Worm (Caenorhabditis elegans) whole organism, young adult: ENCODE data around the gene dgk-4.
A peak's percentile ranks its signal among the peaks of the same experiment; 100 is the strongest.

Source experiments
- B0261.1 ChIP-seq: sonication (generic microtip); optimal IDR thresholded peaks from 2 replicates; lab custom pipeline; 2016; ENCODE audit warnings: mild to moderate bottlenecking, missing genetic modification characterization, moderate library complexity, missing compliant biosample characterization
- B0336.3 ChIP-seq: fragments of 200-800 bp; sonication (Bioruptor generic); IDR thresholded peaks from 2 replicates; pipeline ENCODE4 v1.3.6; 2022; ENCODE audit warnings: missing genetic modification characterization, missing compliant biosample characterization
- F22D6.2 ChIP-seq: sonication (generic microtip); optimal IDR thresholded peaks from 2 replicates; lab custom pipeline; 2016; ENCODE audit warnings: mild to moderate bottlenecking, missing genetic modification characterization, missing compliant biosample characterization
- F33H1.4 ChIP-seq: fragments of 200-800 bp; sonication (Bioruptor generic); IDR thresholded peaks from 2 replicates; pipeline ENCODE4 v1.3.6; 2022; ENCODE audit warnings: missing genetic modification reagents, missing genetic modification characterization, missing compliant biosample characterization
- K11D2.4 ChIP-seq: fragments of 200-800 bp; sonication (Bioruptor generic); IDR thresholded peaks from 2 replicates; pipeline ENCODE4 v1.3.6; 2022; ENCODE audit warnings: missing genetic modification reagents, missing genetic modification characterization, missing compliant biosample characterization
- Y53F4B.3 ChIP-seq: fragments of 200-800 bp; sonication (Bioruptor generic); IDR thresholded peaks from 2 replicates; pipeline ENCODE4 v1.3.6; 2022; ENCODE audit warnings: missing genetic modification reagents, missing genetic modification characterization, missing compliant biosample characterization
- Y53G8AR.9 ChIP-seq: fragments of 200-800 bp; sonication (Bioruptor generic); conservative IDR thresholded peaks from 2 replicates; pipeline ENCODE4 v1.3.6; 2022; ENCODE audit warnings: missing genetic modification reagents, missing genetic modification characterization, missing compliant biosample characterization
- atf-7 ChIP-seq: sonication (generic microtip); optimal IDR thresholded peaks from 2 replicates; lab custom pipeline; 2017; ENCODE audit warnings: mild to moderate bottlenecking, missing genetic modification characterization, missing compliant biosample characterization
- athp-1 ChIP-seq: sonication (generic microtip); optimal IDR thresholded peaks from 2 replicates; lab custom pipeline; 2017; ENCODE audit warnings: mild to moderate bottlenecking, missing genetic modification characterization, missing compliant biosample characterization
- attf-5 ChIP-seq: fragments of 200-800 bp; sonication (Bioruptor generic); optimal IDR thresholded peaks from 2 replicates; lab custom pipeline; 2018; ENCODE audit warnings: mild to moderate bottlenecking, missing genetic modification characterization, missing compliant biosample characterization
- attf-6 ChIP-seq: fragments of 200-800 bp; sonication (Bioruptor generic); IDR thresholded peaks from 2 replicates; pipeline ENCODE4 v1.3.6; 2022; ENCODE audit warnings: missing genetic modification reagents, missing genetic modification characterization, missing compliant biosample characterization
- cebp-1 ChIP-seq, 2 experiments: fragments of 200-800 bp in 1 of 2; sonication (Bioruptor generic) in 1 of 2; sonication (generic microtip) in 1 of 2; IDR thresholded peaks in 1 of 2; optimal IDR thresholded peaks in 1 of 2; 2 replicates each; pipeline versions ENCODE4 v1.3.6 to Lab custom; 2017 to 2022; ENCODE audit warnings: missing compliant biosample characterization in 2 of 2, missing genetic modification characterization in 2 of 2, mild to moderate bottlenecking in 1 of 2, missing genetic modification reagents in 1 of 2, moderate library complexity in 1 of 2
- ceh-100 ChIP-seq: fragments of 200-800 bp; sonication (Bioruptor generic); IDR thresholded peaks from 2 replicates; pipeline ENCODE4 v1.3.6; 2022; ENCODE audit warnings: missing genetic modification reagents, missing genetic modification characterization, missing compliant biosample characterization
- ceh-91 ChIP-seq: fragments of 200-800 bp; sonication (Bioruptor generic); IDR thresholded peaks from 2 replicates; pipeline ENCODE4 v1.3.6; 2022; ENCODE audit warnings: missing genetic modification reagents, missing genetic modification characterization, missing compliant biosample characterization
- chd-7 ChIP-seq: sonication (generic microtip); optimal IDR thresholded peaks from 2 replicates; lab custom pipeline; 2016; ENCODE audit warnings: mild to moderate bottlenecking, missing genetic modification characterization, moderate library complexity, missing compliant biosample characterization
- dpff-1 ChIP-seq: sonication (generic microtip); optimal IDR thresholded peaks from 2 replicates; lab custom pipeline; 2017; ENCODE audit warnings: mild to moderate bottlenecking, missing genetic modification characterization, missing compliant biosample characterization
- dpl-1 ChIP-seq: fragments of 150-350 bp; optimal IDR thresholded peaks from 2 replicates; lab custom pipeline; 2014; ENCODE audit warnings: missing biosample characterization, missing genetic modification reagents, missing genetic modification characterization
- gei-17 ChIP-seq: fragments of 200-800 bp; sonication (Bioruptor generic); optimal IDR thresholded peaks from 2 replicates; lab custom pipeline; 2018; ENCODE audit warnings: mild to moderate bottlenecking, missing genetic modification characterization, missing compliant biosample characterization
- hsf-1 ChIP-seq: fragments of 200-800 bp; sonication (Bioruptor generic); IDR thresholded peaks from 2 replicates; pipeline ENCODE4 v1.3.6; 2022; ENCODE audit warnings: missing genetic modification reagents, missing genetic modification characterization, missing compliant biosample characterization
- let-526 ChIP-seq: fragments of 200-800 bp; sonication (Bioruptor generic); IDR thresholded peaks from 2 replicates; pipeline ENCODE4 v1.3.6; 2022; ENCODE audit warnings: missing genetic modification reagents, missing genetic modification characterization, missing compliant biosample characterization
- let-607 ChIP-seq, 2 experiments: fragments of 200-800 bp in 1 of 2; sonication (Bioruptor generic) in 1 of 2; sonication (generic microtip) in 1 of 2; optimal IDR thresholded peaks; 2 replicates each; lab custom pipeline; 2016 to 2018; ENCODE audit warnings: mild to moderate bottlenecking in 2 of 2, missing compliant biosample characterization in 2 of 2, missing genetic modification characterization in 2 of 2, moderate library complexity in 2 of 2, missing genotype in 1 of 2
- lin-26 ChIP-seq: fragments of 200-800 bp; sonication (Bioruptor generic); IDR thresholded peaks from 2 replicates; pipeline ENCODE4 v1.3.6; 2022; ENCODE audit warnings: missing genetic modification reagents, missing genetic modification characterization, missing compliant biosample characterization
- lin-40 ChIP-seq: sonication (generic microtip); optimal IDR thresholded peaks from 2 replicates; lab custom pipeline; 2016; ENCODE audit warnings: missing genetic modification characterization, mild to moderate bottlenecking, missing compliant biosample characterization, missing genotype, missing genetic modification reagents
- lir-1 ChIP-seq: fragments of 200-800 bp; sonication (Bioruptor generic); conservative IDR thresholded peaks from 2 replicates; pipeline ENCODE4 v1.3.6; 2022; ENCODE audit warnings: missing genetic modification reagents, missing genetic modification characterization, missing compliant biosample characterization
- lsy-27 ChIP-seq: sonication (generic microtip); optimal IDR thresholded peaks from 2 replicates; lab custom pipeline; 2017; ENCODE audit warnings: missing genetic modification characterization, mild to moderate bottlenecking, missing compliant biosample characterization, antibody characterized with exemption, missing genotype, borderline replicate concordance; ENCODE audit not compliant: insufficient read depth
- mcd-1 ChIP-seq: fragments of 200-800 bp; sonication (Bioruptor generic); IDR thresholded peaks from 2 replicates; pipeline ENCODE4 v1.3.6; 2022; ENCODE audit warnings: missing genetic modification reagents, missing genetic modification characterization, missing compliant biosample characterization
- nfya-1 ChIP-seq: sonication (generic microtip); optimal IDR thresholded peaks from 2 replicates; lab custom pipeline; 2017; ENCODE audit warnings: antibody characterized with exemption, missing compliant biosample characterization, missing genetic modification characterization, borderline replicate concordance; ENCODE audit not compliant: insufficient read depth
- nfyb-1 ChIP-seq: fragments of 200-800 bp; sonication (Bioruptor generic); IDR thresholded peaks from 2 replicates; pipeline ENCODE4 v1.3.6; 2022; ENCODE audit warnings: missing genetic modification reagents, missing genetic modification characterization, missing compliant biosample characterization
- nhr-120 ChIP-seq: fragments of 200-800 bp; sonication (Bioruptor generic); IDR thresholded peaks from 2 replicates; pipeline ENCODE4 v1.3.6; 2022; ENCODE audit warnings: missing genetic modification characterization, missing compliant biosample characterization
- nhr-80 ChIP-seq: sonication (generic microtip); optimal IDR thresholded peaks from 2 replicates; lab custom pipeline; 2016; ENCODE audit warnings: missing genetic modification characterization, missing compliant biosample characterization
- pbrm-1 ChIP-seq: fragments of 200-800 bp; sonication (Bioruptor generic); IDR thresholded peaks from 2 replicates; pipeline ENCODE4 v1.3.6; 2022; ENCODE audit warnings: missing genetic modification reagents, missing genetic modification characterization, missing compliant biosample characterization
- rcor-1 ChIP-seq: fragments of 200-800 bp; sonication (Bioruptor generic); IDR thresholded peaks from 2 replicates; pipeline ENCODE4 v1.3.6; 2022; ENCODE audit warnings: missing genetic modification reagents, missing genetic modification characterization, missing compliant biosample characterization
- repo-1 ChIP-seq: sonication (generic microtip); optimal IDR thresholded peaks from 2 replicates; lab custom pipeline; 2017; ENCODE audit warnings: mild to moderate bottlenecking, missing genetic modification characterization, missing compliant biosample characterization
- sea-2 ChIP-seq: fragments of 200-800 bp; sonication (Bioruptor generic); IDR thresholded peaks from 2 replicates; pipeline ENCODE4 v1.3.6; 2022; ENCODE audit warnings: missing genetic modification characterization, missing compliant biosample characterization
- snpc-1.1 ChIP-seq: sonication (generic microtip); optimal IDR thresholded peaks from 2 replicates; lab custom pipeline; 2017; ENCODE audit warnings: missing genetic modification characterization, mild to moderate bottlenecking, missing compliant biosample characterization, antibody characterized with exemption, moderate library complexity, missing genotype, missing genetic modification reagents; ENCODE audit not compliant: insufficient read depth
- sptf-2 ChIP-seq: fragments of 200-800 bp; sonication (Bioruptor generic); optimal IDR thresholded peaks from 2 replicates; lab custom pipeline; 2018; ENCODE audit warnings: mild to moderate bottlenecking, missing genetic modification characterization, missing compliant biosample characterization
- tbp1 ChIP-seq: fragments of 200-800 bp; sonication (Bioruptor generic); optimal IDR thresholded peaks from 2 replicates; lab custom pipeline; 2018; ENCODE audit warnings: mild to moderate bottlenecking, missing genetic modification characterization, missing compliant biosample characterization
- zim-3 ChIP-seq: sonication (generic microtip); optimal IDR thresholded peaks from 2 replicates; lab custom pipeline; 2017; ENCODE audit warnings: mild to moderate bottlenecking, missing genetic modification characterization, moderate library complexity, missing compliant biosample characterization
- ztf-18 ChIP-seq: sonication (generic microtip); optimal IDR thresholded peaks from 2 replicates; lab custom pipeline; 2016; ENCODE audit warnings: missing genotype, mild to moderate bottlenecking, missing genetic modification characterization, missing compliant biosample characterization

Gene dgk-4

DNA sequence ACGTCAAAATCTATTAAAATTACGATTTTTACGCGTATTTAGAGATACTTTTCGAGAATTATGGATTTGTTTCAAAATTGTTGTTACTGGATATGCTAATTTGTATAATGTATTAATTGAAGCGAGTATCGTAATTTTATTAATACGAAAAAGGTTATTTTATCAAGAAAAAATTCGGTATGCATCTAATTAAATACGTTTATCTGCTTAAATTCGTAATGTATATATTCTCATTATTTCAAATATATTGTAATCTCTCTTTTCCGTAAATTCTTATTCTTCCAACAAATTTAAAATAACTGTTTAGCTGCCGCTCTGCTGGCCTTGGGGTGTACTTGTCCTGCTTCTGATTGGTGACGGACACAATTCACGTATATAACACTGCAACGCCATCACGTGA, at the start of gene dgk-4:
dgk-4 (plus strand) TSS at position 301 of the 400 bp plus-strand sequence.
- no peak for TF ChIP-seq Y53F4B.3
- no peak for TF ChIP-seq sea-2 (GFP tag; lab: Robert Waterston, UW)
- TF ChIP-seq nfya-1 (tag; lab: Kevin White, UChicago): no peak
- no peak for TF ChIP-seq atf-7 (tag; lab: Kevin White, UChicago)
- TF ChIP-seq sptf-2 (GFP tag; lab: Kevin White, UChicago): no peak
- TF ChIP-seq lin-26 (GFP tag; lab: Robert Waterston, UW): no peak
- TF ChIP-seq F22D6.2 (tag; lab: Kevin White, UChicago): no peak
- no peak for TF ChIP-seq rcor-1 (GFP tag; lab: Robert Waterston, UW)
- no peak for TF ChIP-seq nhr-120
- TF ChIP-seq zim-3 (tag; lab: Kevin White, UChicago): no peak
- TF ChIP-seq F33H1.4: no peak
- no peak for TF ChIP-seq ztf-18 (tag; lab: Kevin White, UChicago)

DNA sequence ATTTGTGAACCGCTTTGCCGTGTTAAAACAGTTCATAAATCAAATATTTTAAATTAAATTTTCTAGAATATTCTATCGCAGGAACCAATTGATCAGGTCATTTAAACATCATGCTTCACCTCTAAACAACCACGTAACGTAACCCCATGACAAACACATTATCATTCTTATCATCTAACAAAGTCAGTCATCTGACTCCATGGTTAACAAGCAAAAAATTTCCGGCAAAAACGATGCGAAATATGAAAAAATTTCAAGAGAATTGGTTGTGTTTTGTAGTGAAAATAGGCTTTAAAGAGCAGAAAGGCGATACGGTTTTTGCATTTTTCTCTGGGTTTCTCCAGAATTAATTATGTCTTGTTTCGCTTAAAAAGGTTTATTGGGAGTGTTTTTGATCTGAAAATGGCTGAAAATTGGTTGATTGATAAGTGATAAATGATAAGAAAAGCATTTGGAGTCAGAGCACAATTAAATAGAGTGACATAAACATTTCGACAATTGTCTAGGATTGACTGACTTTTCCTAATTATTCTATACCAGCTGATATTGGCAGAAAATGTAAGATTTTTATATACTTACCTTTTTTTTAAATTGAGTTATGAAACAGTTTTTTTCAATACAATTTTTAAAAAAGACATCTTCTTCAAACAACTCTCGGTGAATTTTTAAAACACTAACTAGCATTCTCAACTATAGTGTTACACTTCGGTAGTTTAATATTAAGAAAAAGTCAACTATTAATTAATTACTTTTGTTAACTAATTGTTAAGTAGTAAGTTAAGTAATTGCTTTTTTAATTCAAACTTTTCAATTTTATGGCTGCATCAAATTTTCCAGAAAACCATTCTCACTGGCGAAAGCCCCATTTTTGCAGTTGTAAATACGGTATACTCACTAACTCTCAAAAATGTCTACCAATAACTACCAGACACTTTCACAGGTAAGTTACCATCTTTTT, 45.8 kb upstream of the dgk-4 start, which contains the start of gene catp-7:
catp-7 (plus strand) TSS at position 908 of the 958 bp plus-strand sequence.
- TF ChIP-seq snpc-1.1 (tag; lab: Kevin White, UChicago) (no peak), let-526 (0 out of 2 replicates have a peak, but pooled peaks have one; percentile 5), dpff-1 (tag; lab: Kevin White, UChicago) (no peak), K11D2.4 (no peak), ceh-91 (GFP tag; lab: Robert Waterston, UW) (no peak), nhr-80 (tag; lab: Kevin White, UChicago) (peak; percentile 87), nfyb-1 (GFP tag; lab: Robert Waterston, UW) (peak; percentile 60; the same call in 1 of the 2 replicates), gei-17 (GFP tag; lab: Kevin White, UChicago) (no peak), B0261.1 (tag; lab: Kevin White, UChicago) (no peak), athp-1 (no peak), B0336.3 (GFP tag; lab: Robert Waterston, UW) (no peak), attf-6 (GFP tag; lab: Robert Waterston, UW) (no peak), attf-5 (GFP tag; lab: Kevin White, UChicago) (peak; percentile 22), hsf-1 (peak; percentile 84; the same call in 1 of the 2 replicates), ceh-100 (no peak), pbrm-1 (GFP tag; lab: Robert Waterston, UW) (no peak), lir-1 (0 out of 2 replicates have a peak, but pooled peaks have one; percentile 30), mcd-1 (GFP tag; lab: Robert Waterston, UW) (no peak), lin-26 (GFP tag; lab: Robert Waterston, UW) (no peak), Y53G8AR.9 (GFP tag; lab: Robert Waterston, UW) (0 out of 2 replicates have a peak, but pooled peaks have one; percentile 41), let-607 (tag; optimal IDR thresholded peaks at IDR 0.05; lab: Kevin White, UChicago) (peak in 1 of 2 experiments; percentile 44), repo-1 (no peak), dpl-1 (GFP tag; lab: Kevin White, UChicago) (no peak), lsy-27 (tag; lab: Kevin White, UChicago) (no peak), tbp1 (GFP tag; lab: Kevin White, UChicago) (peak; percentile 23), atf-7 (tag; lab: Kevin White, UChicago) (peak; percentile 60), lin-40 (tag; lab: Kevin White, UChicago) (no peak), cebp-1 (GFP tag; IDR thresholded peaks at IDR 0.05; lab: Robert Waterston, UW) (no peak), cebp-1 (tag; optimal IDR thresholded peaks at IDR 0.05; lab: Kevin White, UChicago) (peak; percentile 58), chd-7 (tag; lab: Kevin White, UChicago) (peak; percentile 42)
